Fruit fly (Drosophila melanogaster): ENCODE results near the gene CG43102.

CG43102 gene

DNA sequence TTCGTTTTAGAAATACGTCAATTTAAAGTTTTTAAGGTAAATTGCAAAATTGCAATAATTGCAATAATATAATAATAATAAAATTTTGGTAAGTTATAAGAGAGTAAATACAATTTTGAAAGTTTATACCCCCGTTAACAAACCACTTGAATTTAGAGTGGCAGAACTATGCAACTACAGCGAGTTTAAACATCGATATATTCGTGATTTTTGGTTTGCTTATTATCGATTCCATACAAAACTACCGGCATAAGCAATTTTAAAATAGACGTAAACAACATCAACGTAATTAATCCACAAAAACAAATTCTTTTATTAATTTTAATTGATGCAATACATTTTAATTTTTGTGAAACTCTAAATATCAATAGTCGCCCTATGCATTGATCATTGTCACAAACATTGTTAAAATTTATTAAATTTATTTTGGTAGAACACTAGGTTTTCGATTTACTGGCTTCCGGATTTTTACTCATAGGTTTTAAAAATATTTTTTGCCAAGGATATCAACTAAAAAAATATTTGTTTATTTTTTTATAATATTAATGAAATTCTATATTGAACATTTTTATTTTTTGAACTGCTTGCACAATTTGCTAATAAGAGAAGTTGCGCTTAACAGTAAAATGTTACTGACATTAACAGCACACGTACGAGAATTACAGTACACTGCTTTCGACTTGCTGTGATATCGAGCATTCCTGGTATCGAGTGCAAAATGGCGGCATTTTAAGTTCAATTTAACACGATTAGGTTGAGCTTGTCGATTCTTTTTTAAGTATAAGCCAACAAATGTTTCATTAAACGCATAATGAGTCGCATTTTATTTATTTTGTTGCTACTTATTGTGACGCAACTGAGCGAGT lies 75.3 kb downstream of the CG43102 start, which contains the start of gene Pxt (continued):
- no peak for TF ChIP-seq CG14710 (tag; optimal IDR thresholded peaks at IDR 0.05)
- peak; percentile 88 for TF ChIP-seq phol (tag; optimal IDR thresholded peaks at IDR 0.05)
- TF ChIP-seq Sox100B (GFP tag; optimal IDR thresholded peaks at IDR 0.05) = peak; percentile 8
- TF ChIP-seq CG11560 (tag; IDR thresholded peaks at IDR 0.05) = peak; percentile 96
- peak; percentile 21; the same call in 1 of the 3 replicates for TF ChIP-seq Opbp (GFP tag; IDR thresholded peaks at IDR 0.05; ENCODE audit: partially characterized antibody)
- TF ChIP-seq CG12155 (GFP tag; optimal IDR thresholded peaks at IDR 0.05) = peak; percentile 70
- TF ChIP-seq CG17912 (GFP tag; optimal IDR thresholded peaks at IDR 0.05) = no peak
- no peak for TF ChIP-seq CG18764 (GFP tag; optimal IDR thresholded peaks at IDR 0.05)
- peak; percentile 93 for TF ChIP-seq CG9437 (GFP tag; optimal IDR thresholded peaks at IDR 0.05)
- TF ChIP-seq CG8290 (GFP tag; optimal IDR thresholded peaks at IDR 0.05) = no peak
- TF ChIP-seq CG8290 (tag; optimal IDR thresholded peaks at IDR 0.05) = peak in 1 of 2 experiments; percentile 28
- peak; percentile 87 for TF ChIP-seq E2f2 (GFP tag; IDR thresholded peaks at IDR 0.05)
- TF ChIP-seq Dref (GFP tag; IDR thresholded peaks at IDR 0.05) = peak; percentile 70
- peak; percentile 97 for TF ChIP-seq CG31365 (tag; optimal IDR thresholded peaks at IDR 0.05)
- no peak; the same call in 1 of the 2 replicates for TF ChIP-seq MBD-R2 (GFP tag; IDR thresholded peaks at IDR 0.05)
- TF ChIP-seq CG1603 (tag; optimal IDR thresholded peaks at IDR 0.05) = peak; percentile 15
- peak; percentile 75 for TF ChIP-seq sd (tag; optimal IDR thresholded peaks at IDR 0.05)
- no peak for TF ChIP-seq H15 (GFP tag; IDR thresholded peaks at IDR 0.05)
- TF ChIP-seq MTF-1 (GFP tag; optimal IDR thresholded peaks at IDR 0.05; ENCODE audit: borderline replicate concordance) = peak; percentile 48
- TF ChIP-seq bbx (GFP tag; IDR thresholded peaks at IDR 0.05; ENCODE audit: partially characterized antibody) = peak; percentile 22
- no peak for TF ChIP-seq CG13287 (GFP tag; IDR thresholded peaks at IDR 0.05; ENCODE audit: partially characterized antibody)

Measured in whole organism, embryonic.